Worm (Caenorhabditis elegans) whole organism, L3 larva: ENCODE data around the gene fbxc-21.
"Not testable (repeated sequence)": the region's sequence is repeated elsewhere in the genome, so short reads cannot be mapped to it uniquely, and the experiment has no call there.

ENCODE experiments used
- R02D3.7 ChIP-seq: fragments of 150-350 bp; optimal IDR thresholded peaks from 2 replicates; lab custom pipeline; 2014; ENCODE audit warnings: missing biosample characterization, missing genetic modification characterization
- ama-1 ChIP-seq: fragments of 150-350 bp; optimal IDR thresholded peaks from 2 replicates; lab custom pipeline; 2018
- ceh-16 ChIP-seq: sonication (generic microtip); optimal IDR thresholded peaks from 2 replicates; lab custom pipeline; 2017; ENCODE audit warnings: missing biosample characterization, missing genetic modification characterization
- ceh-28 ChIP-seq: fragments of 150-350 bp; optimal IDR thresholded peaks from 2 replicates; lab custom pipeline; 2014; ENCODE audit warnings: missing biosample characterization, missing genetic modification reagents, missing genetic modification characterization
- ceh-9 ChIP-seq: sonication (generic microtip); optimal IDR thresholded peaks from 2 replicates; lab custom pipeline; 2018; ENCODE audit warnings: missing biosample characterization, missing genetic modification characterization
- daf-12 ChIP-seq: fragments of 150-350 bp; optimal IDR thresholded peaks from 2 replicates; lab custom pipeline; 2014; ENCODE audit warnings: missing biosample characterization, missing genetic modification reagents, missing genetic modification characterization
- egl-27 ChIP-seq: sonication (generic microtip); optimal IDR thresholded peaks from 4 replicates; lab custom pipeline; 2017; ENCODE audit warnings: missing biosample characterization, missing genetic modification reagents, missing genetic modification characterization
- elt-1 ChIP-seq: fragments of 150-350 bp; optimal IDR thresholded peaks from 2 replicates; lab custom pipeline; 2014; ENCODE audit warnings: missing biosample characterization, missing genetic modification characterization
- elt-2 ChIP-seq: sonication (generic microtip); optimal IDR thresholded peaks from 2 replicates; lab custom pipeline; 2016; ENCODE audit warnings: missing genetic modification reagents, mild to moderate bottlenecking, missing genetic modification characterization, missing compliant biosample characterization
- fkh-10 ChIP-seq: sonication (generic microtip); optimal IDR thresholded peaks from 2 replicates; lab custom pipeline; 2017; ENCODE audit warnings: missing biosample characterization, missing genetic modification reagents, missing genetic modification characterization
- fos-1 ChIP-seq: fragments of 150-350 bp; optimal IDR thresholded peaks from 2 replicates; lab custom pipeline; 2014; ENCODE audit warnings: missing biosample characterization, missing genetic modification characterization
- hmg-11 ChIP-seq: sonication (generic microtip); optimal IDR thresholded peaks from 2 replicates; lab custom pipeline; 2016; ENCODE audit warnings: missing genetic modification characterization, missing compliant biosample characterization
- jun-1 ChIP-seq: fragments of 150-350 bp; optimal IDR thresholded peaks from 2 replicates; lab custom pipeline; 2014; ENCODE audit warnings: missing biosample characterization, missing genetic modification reagents, missing genetic modification characterization
- lin-15B ChIP-seq: fragments of 150-350 bp; optimal IDR thresholded peaks from 2 replicates; lab custom pipeline; 2014; ENCODE audit warnings: missing biosample characterization, missing genetic modification characterization
- lsy-12 ChIP-seq: sonication (generic microtip); optimal IDR thresholded peaks from 2 replicates; lab custom pipeline; 2016; ENCODE audit warnings: mild to moderate bottlenecking, missing genetic modification characterization, missing compliant biosample characterization
- mml-1 ChIP-seq: fragments of 150-350 bp; sonication (generic microtip); optimal IDR thresholded peaks from 3 replicates; lab custom pipeline; 2014; ENCODE audit warnings: missing biosample characterization, missing genetic modification characterization
- nfya-1 ChIP-seq: sonication (generic microtip); optimal IDR thresholded peaks from 2 replicates; lab custom pipeline; 2017; ENCODE audit warnings: missing genetic modification characterization, mild to moderate bottlenecking, missing compliant biosample characterization, antibody characterized with exemption, moderate library complexity; ENCODE audit not compliant: insufficient read depth
- nhr-11 ChIP-seq: fragments of 150-350 bp; optimal IDR thresholded peaks from 2 replicates; lab custom pipeline; 2014; ENCODE audit warnings: missing biosample characterization, missing genetic modification characterization
- nhr-12 ChIP-seq: fragments of 150-350 bp; optimal IDR thresholded peaks from 2 replicates; lab custom pipeline; 2014; ENCODE audit warnings: missing biosample characterization, missing genetic modification characterization
- nhr-23 ChIP-seq: fragments of 150-350 bp; optimal IDR thresholded peaks from 2 replicates; lab custom pipeline; 2014; ENCODE audit warnings: missing biosample characterization, missing genetic modification reagents, missing genetic modification characterization
- nhr-237 ChIP-seq: fragments of 150-350 bp; optimal IDR thresholded peaks from 2 replicates; lab custom pipeline; 2014; ENCODE audit warnings: missing biosample characterization, missing genetic modification characterization
- nhr-25 ChIP-seq: sonication (generic microtip); optimal IDR thresholded peaks from 2 replicates; lab custom pipeline; 2017; ENCODE audit warnings: missing biosample characterization, missing genetic modification characterization
- nhr-67 ChIP-seq: fragments of 150-350 bp; optimal IDR thresholded peaks from 2 replicates; lab custom pipeline; 2014; ENCODE audit warnings: missing biosample characterization, missing genetic modification characterization
- nhr-77 ChIP-seq: fragments of 150-350 bp; optimal IDR thresholded peaks from 2 replicates; lab custom pipeline; 2014; ENCODE audit warnings: missing biosample characterization, missing genetic modification characterization
- pha-4 ChIP-seq: fragments of 150-350 bp; optimal IDR thresholded peaks from 2 replicates; lab custom pipeline; 2014; ENCODE audit warnings: missing biosample characterization, missing genetic modification reagents, missing genetic modification characterization
- pqm-1 ChIP-seq: fragments of 150-350 bp; optimal IDR thresholded peaks from 2 replicates; lab custom pipeline; 2017; ENCODE audit warnings: missing biosample characterization, missing genetic modification characterization, inconsistent platforms
- sea-2 ChIP-seq: fragments of 150-350 bp; sonication (generic microtip); optimal IDR thresholded peaks from 4 replicates; lab custom pipeline; 2014; ENCODE audit warnings: missing biosample characterization, missing genetic modification reagents, missing genetic modification characterization
- skn-1 ChIP-seq: fragments of 150-350 bp; optimal IDR thresholded peaks from 2 replicates; lab custom pipeline; 2014; ENCODE audit warnings: missing biosample characterization, missing genetic modification characterization
- snpc-4 ChIP-seq: fragments of 150-350 bp; optimal IDR thresholded peaks from 2 replicates; lab custom pipeline; 2014; ENCODE audit warnings: missing biosample characterization, missing genetic modification characterization
- tbx-2 ChIP-seq: sonication (generic microtip); optimal IDR thresholded peaks from 2 replicates; lab custom pipeline; 2016; ENCODE audit warnings: mild to moderate bottlenecking, missing genetic modification characterization, missing compliant biosample characterization
- unc-39 ChIP-seq: sonication (generic microtip); optimal IDR thresholded peaks from 4 replicates; lab custom pipeline; 2017; ENCODE audit warnings: missing biosample characterization, missing genetic modification characterization
- zag-1 ChIP-seq: fragments of 150-350 bp; optimal IDR thresholded peaks from 2 replicates; lab custom pipeline; 2014; ENCODE audit warnings: missing biosample characterization, missing genetic modification characterization

The fbxc-21 gene

ce11 chrII:1663516-1663915 lies 29.2 kb downstream of the fbxc-21 start, which contains the start of gene duxl-1:
TSS of gene duxl-1 (plus strand) at chrII:1663699.
- TF ChIP-seq elt-2 (peak; percentile 54), ceh-16 (tag; lab: Kevin White, UChicago) (no peak), lin-15B (tag; lab: Kevin White, UChicago) (peak; percentile 6), nhr-25 (tag; lab: Kevin White, UChicago) (peak; percentile 9), pha-4 (tag; lab: Kevin White, UChicago) (no peak), ceh-28 (tag; lab: Kevin White, UChicago) (no peak), nhr-23 (peak; percentile 37), tbx-2 (tag; lab: Kevin White, UChicago) (no peak)

ce11 chrII:1662881-1663280 lies 29.8 kb downstream of the fbxc-21 start, which contains the start of gene ZC204.14:
TSS of gene ZC204.14 (minus strand) at chrII:1662949.
- TF ChIP-seq hmg-11 (tag; lab: Kevin White, UChicago) (no peak), nfya-1 (tag; lab: Kevin White, UChicago) (no peak), lin-15B (tag; lab: Kevin White, UChicago) (no peak), lsy-12 (tag; lab: Kevin White, UChicago) (no peak), ama-1 (lab: Kevin White, UChicago) (no peak), zag-1 (tag; lab: Kevin White, UChicago) (no peak), egl-27 (tag; lab: Kevin White, UChicago) (no peak), pha-4 (tag; lab: Kevin White, UChicago) (no peak), nhr-12 (no peak), mml-1 (tag; lab: Kevin White, UChicago) (no peak), fkh-10 (no peak), nhr-77 (tag; lab: Kevin White, UChicago) (no peak), elt-1 (tag; lab: Kevin White, UChicago) (no peak), fos-1 (tag; lab: Kevin White, UChicago) (no peak), unc-39 (tag; lab: Kevin White, UChicago) (no peak), jun-1 (tag; lab: Kevin White, UChicago) (no peak)
- TF ChIP-seq, all 47 proteins: peak for 0

- TF ChIP-seq nhr-11; zag-1 (tag; lab: Kevin White, UChicago); elt-2: not testable (repeated sequence)
Observed at ce11 chrII:1660888-1661287, 31.8 kb downstream of the fbxc-21 start, which contains the start of gene ZC204.13. TSS of gene ZC204.13 (minus strand) at chrII:1660988.

- TF ChIP-seq pqm-1 (tag; lab: Kevin White, UChicago) (peak; percentile 31), elt-2 (peak; percentile 84)
Observed at ce11 chrII:1659729-1660128, 33.0 kb downstream of the fbxc-21 start.

- TF ChIP-seq elt-1 (tag; lab: Kevin White, UChicago), result no peak
- no peak for TF ChIP-seq R02D3.7 (tag; lab: Kevin White, UChicago)
- no peak for TF ChIP-seq tbx-2 (tag; lab: Kevin White, UChicago)
- TF ChIP-seq fkh-10, result no peak
- no peak for TF ChIP-seq nhr-23
- TF ChIP-seq lsy-12 (tag; lab: Kevin White, UChicago), result no peak
- no peak for TF ChIP-seq ceh-9 (tag; lab: Kevin White, UChicago)
Observed at ce11 chrII:1657202-1657601, 35.5 kb downstream of the fbxc-21 start, which contains the start of gene ZC204.12. TSS of gene ZC204.12 (minus strand) at chrII:1657302.

- TF ChIP-seq tbx-2 (tag; lab: Kevin White, UChicago), result no peak
- TF ChIP-seq ceh-28 (tag; lab: Kevin White, UChicago), result no peak
- TF ChIP-seq skn-1 (tag; lab: Kevin White, UChicago), result no peak
- TF ChIP-seq sea-2 (GFP tag; lab: Kevin White, UChicago), result no peak
- no peak for TF ChIP-seq nhr-12
- TF ChIP-seq snpc-4, result no peak
- TF ChIP-seq fkh-10, result no peak
- TF ChIP-seq fos-1 (tag; lab: Kevin White, UChicago), result no peak
- no peak for TF ChIP-seq nhr-67 (tag; lab: Kevin White, UChicago)
- no peak for TF ChIP-seq egl-27 (tag; lab: Kevin White, UChicago)
- no peak for TF ChIP-seq nhr-237 (tag; lab: Kevin White, UChicago)
- no peak for TF ChIP-seq daf-12 (tag; lab: Kevin White, UChicago)
Observed at ce11 chrII:1654917-1655316, 37.8 kb downstream of the fbxc-21 start, which contains the start of gene btb-12. TSS of gene btb-12 (plus strand) at chrII:1655217.
